Worm (Caenorhabditis elegans): ENCODE results near the gene rpl-3.

The rpl-3 gene

DNA sequence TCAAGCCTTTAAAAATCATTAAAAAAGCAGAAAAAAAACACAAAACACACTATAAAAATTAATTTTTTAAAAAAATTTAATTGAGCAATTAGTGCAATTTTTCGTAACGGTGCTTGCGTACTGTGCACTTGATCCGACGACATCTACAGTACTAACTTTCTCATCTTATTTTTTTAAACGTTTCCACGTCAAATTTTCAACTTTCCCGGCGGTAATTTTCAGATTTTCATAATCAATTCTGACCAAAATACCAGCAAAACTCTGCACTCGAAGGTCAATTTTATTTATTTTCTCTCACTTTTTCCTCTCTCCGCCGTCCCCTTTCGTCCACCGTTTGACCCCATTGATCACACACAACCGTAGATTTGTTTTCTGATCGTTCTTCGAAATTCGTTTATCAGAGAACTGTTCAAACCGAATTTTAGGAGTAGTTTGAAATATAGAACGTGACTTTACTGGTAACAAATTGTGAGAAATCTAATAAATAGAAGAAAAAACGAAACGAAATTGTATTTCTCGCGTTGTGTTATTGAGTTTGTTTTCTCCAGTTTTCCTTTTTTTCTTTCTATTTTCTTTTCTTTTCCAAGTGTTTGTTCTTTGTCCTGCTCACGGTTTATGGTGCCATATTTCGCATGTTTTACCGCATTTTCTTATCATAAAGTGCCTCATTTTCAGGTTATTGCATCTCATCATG is 3.7 kb upstream of the rpl-3 start, which contains the start of gene acs-19 (continued):
- TF ChIP-seq mep-1 (tag; optimal IDR thresholded peaks at IDR 0.05), result no peak
- TF ChIP-seq mab-9 (GFP tag; IDR thresholded peaks at IDR 0.05), result no peak
- peak; percentile 21 for TF ChIP-seq nhr-71 (tag; optimal IDR thresholded peaks at IDR 0.05)
- no peak for TF ChIP-seq mef-2 (tag; optimal IDR thresholded peaks at IDR 0.05)
- TF ChIP-seq hlh-4 (tag; optimal IDR thresholded peaks at IDR 0.05), result no peak
- TF ChIP-seq C04F5.9 (tag; optimal IDR thresholded peaks at IDR 0.05), result no peak
- no peak for TF ChIP-seq fkh-4 (tag; optimal IDR thresholded peaks at IDR 0.05; ENCODE audit: borderline replicate concordance)
- TF ChIP-seq skn-1 (tag; optimal IDR thresholded peaks at IDR 0.05), result no peak
- TF ChIP-seq alr-1 (tag; optimal IDR thresholded peaks at IDR 0.05; ENCODE audit: borderline replicate concordance), result no peak
- TF ChIP-seq efl-1 (optimal IDR thresholded peaks at IDR 0.05), result peak in 1 of 2 experiments; percentile 14
- TF ChIP-seq efl-1 (GFP tag; optimal IDR thresholded peaks at IDR 0.05 in 1 of 2), result peak in 1 of 2 experiments; percentile 76
- TF ChIP-seq ceh-8 (GFP tag; optimal IDR thresholded peaks at IDR 0.05), result no peak
- no peak for TF ChIP-seq ceh-90 (tag; optimal IDR thresholded peaks at IDR 0.05)
- peak in 1 of 2 experiments; percentile 14 for TF ChIP-seq lsy-2 (tag; optimal IDR thresholded peaks at IDR 0.05)
- no peak for TF ChIP-seq ama-1 (optimal IDR thresholded peaks at IDR 0.05)
- TF ChIP-seq grh-1 (GFP tag; IDR thresholded peaks at IDR 0.05), result no peak
- TF ChIP-seq tlp-1 (tag; optimal IDR thresholded peaks at IDR 0.05), result no peak

DNA sequence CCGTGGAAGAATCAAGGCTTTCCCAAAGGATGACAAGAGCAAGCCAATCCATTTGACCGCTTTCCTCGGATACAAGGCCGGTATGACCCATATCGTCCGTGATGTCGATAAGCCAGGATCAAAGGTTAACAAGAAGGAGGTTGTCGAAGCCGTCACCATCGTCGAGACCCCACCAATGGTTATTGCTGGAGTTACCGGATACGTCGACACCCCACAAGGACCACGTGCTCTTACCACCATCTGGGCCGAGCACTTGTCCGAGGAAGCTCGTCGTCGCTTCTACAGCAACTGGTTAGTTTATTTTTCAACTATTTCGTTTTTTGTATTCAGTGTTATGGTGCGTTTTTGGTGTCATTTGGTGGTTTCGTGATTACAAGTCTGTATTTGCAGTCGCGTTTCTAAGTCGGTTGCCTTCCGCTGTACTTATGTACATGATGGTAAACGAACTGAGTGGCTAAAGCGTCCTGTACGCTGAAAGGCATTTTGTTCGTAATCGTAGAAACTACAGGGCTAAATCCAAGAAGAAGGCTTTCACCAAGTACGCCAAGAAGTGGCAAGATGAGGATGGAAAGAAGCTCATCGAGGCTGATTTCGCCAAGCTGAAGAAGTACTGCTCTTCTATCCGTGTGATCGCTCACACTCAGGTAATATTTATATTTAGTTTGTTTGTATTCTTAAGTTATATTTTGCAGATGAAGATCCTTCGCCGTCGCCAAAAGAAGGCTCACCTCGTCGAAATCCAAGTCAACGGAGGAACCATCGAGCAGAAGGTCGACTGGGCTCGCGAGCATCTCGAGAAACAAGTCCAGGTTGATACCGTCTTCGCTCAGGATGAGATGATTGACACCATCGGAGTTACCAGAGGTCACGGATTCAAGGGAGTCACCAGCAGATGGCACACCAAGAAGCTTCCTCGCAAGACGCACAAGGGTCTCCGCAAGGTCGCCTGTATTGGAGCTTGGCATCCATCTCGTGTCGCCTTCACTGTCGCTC is 579 bp downstream of the rpl-3 start:
- TF ChIP-seq alr-1 (tag; optimal IDR thresholded peaks at IDR 0.05; ENCODE audit: borderline replicate concordance), result peak; percentile 80
- TF ChIP-seq C16A3.4 (tag; optimal IDR thresholded peaks at IDR 0.05), result no peak
- TF ChIP-seq efl-1 (optimal IDR thresholded peaks at IDR 0.05), result no peak
- TF ChIP-seq efl-1 (GFP tag; optimal IDR thresholded peaks at IDR 0.05 in 1 of 2), result peak in 1 of 2 experiments; percentile 77
- no peak for TF ChIP-seq skn-1 (tag; optimal IDR thresholded peaks at IDR 0.05)
- TF ChIP-seq vab-15 (tag; optimal IDR thresholded peaks at IDR 0.05), result peak; percentile 14

- no peak for TF ChIP-seq unc-30 (tag; optimal IDR thresholded peaks at IDR 0.05)
- TF ChIP-seq lin-14 (GFP tag; optimal IDR thresholded peaks at IDR 0.05), result no peak
- TF ChIP-seq irx-1 (tag; optimal IDR thresholded peaks at IDR 0.05), result no peak
- TF ChIP-seq nhr-20 (tag; optimal IDR thresholded peaks at IDR 0.05), result peak; percentile 2
- TF ChIP-seq mab-9 (GFP tag; IDR thresholded peaks at IDR 0.05), result no peak
- TF ChIP-seq hlh-17 (GFP tag; optimal IDR thresholded peaks at IDR 0.05; ENCODE audit: borderline replicate concordance), result no peak
- peak; percentile 31 for TF ChIP-seq ama-1 (optimal IDR thresholded peaks at IDR 0.05)
- peak; percentile 44 for TF ChIP-seq hpl-2 (GFP tag; optimal IDR thresholded peaks at IDR 0.05)
- peak; percentile 8 for TF ChIP-seq snu-23 (GFP tag; optimal IDR thresholded peaks at IDR 0.05)
- peak; percentile 17 for TF ChIP-seq nhr-90 (tag; optimal IDR thresholded peaks at IDR 0.05; ENCODE audit: poor library complexity)
- TF ChIP-seq nhr-237 (tag; optimal IDR thresholded peaks at IDR 0.05), result no peak
- peak in 1 of 2 experiments; percentile 67 for TF ChIP-seq lsy-2 (tag; optimal IDR thresholded peaks at IDR 0.05)
- peak; percentile 40 for TF ChIP-seq nhr-85 (tag)
- peak; percentile 20; the same call in 1 of the 2 replicates for TF ChIP-seq nhr-19 (GFP tag; conservative IDR thresholded peaks at IDR 0.05)
- TF ChIP-seq fos-1 (tag; optimal IDR thresholded peaks at IDR 0.05), result peak; percentile 66
- peak; percentile 19 for TF ChIP-seq xbp-1 (tag; optimal IDR thresholded peaks at IDR 0.05)
- peak in 1 of 2 experiments; percentile 15 for TF ChIP-seq lin-35 (GFP tag; optimal IDR thresholded peaks at IDR 0.05)
- TF ChIP-seq dsc-1 (tag; optimal IDR thresholded peaks at IDR 0.05), result peak; percentile 23
- peak; percentile 1 to 5 for TF ChIP-seq efl-1 (optimal IDR thresholded peaks at IDR 0.05)
- TF ChIP-seq efl-1 (GFP tag; optimal IDR thresholded peaks at IDR 0.05 in 1 of 2), result peak in 1 of 2 experiments; percentile 86
- TF ChIP-seq swsn-7 (tag; optimal IDR thresholded peaks at IDR 0.05), result no peak
- peak; percentile 7 for TF ChIP-seq C16A3.4 (tag; optimal IDR thresholded peaks at IDR 0.05)
- TF ChIP-seq lir-3 (tag; optimal IDR thresholded peaks at IDR 0.05; ENCODE audit: poor library complexity), result no peak
- no peak for TF ChIP-seq dpl-1 (GFP tag; optimal IDR thresholded peaks at IDR 0.05)
- no peak for TF ChIP-seq alr-1 (tag; optimal IDR thresholded peaks at IDR 0.05; ENCODE audit: borderline replicate concordance)
- TF ChIP-seq nhr-12 (tag; optimal IDR thresholded peaks at IDR 0.05), result no peak
- no peak for TF ChIP-seq tbx-2 (tag; optimal IDR thresholded peaks at IDR 0.05)
- no peak for TF ChIP-seq jun-1 (tag; optimal IDR thresholded peaks at IDR 0.05)
- TF ChIP-seq ztf-4 (tag; optimal IDR thresholded peaks at IDR 0.05), result no peak
- peak; percentile 67 for TF ChIP-seq aly-2 (tag; optimal IDR thresholded peaks at IDR 0.05)
- no peak for TF ChIP-seq ceh-90 (tag; optimal IDR thresholded peaks at IDR 0.05)
- no peak for TF ChIP-seq ztf-11 (tag; optimal IDR thresholded peaks at IDR 0.05)
- TF ChIP-seq nhr-11 (tag; optimal IDR thresholded peaks at IDR 0.05), result peak; percentile 25
Observed at ce11 chrIII:3869292-3869781, 1.7 kb downstream of the rpl-3 start.

Data from whole organism, L1 larva.